Worm (Caenorhabditis elegans): ENCODE results near the gene gln-3.

The gln-3 gene

DNA sequence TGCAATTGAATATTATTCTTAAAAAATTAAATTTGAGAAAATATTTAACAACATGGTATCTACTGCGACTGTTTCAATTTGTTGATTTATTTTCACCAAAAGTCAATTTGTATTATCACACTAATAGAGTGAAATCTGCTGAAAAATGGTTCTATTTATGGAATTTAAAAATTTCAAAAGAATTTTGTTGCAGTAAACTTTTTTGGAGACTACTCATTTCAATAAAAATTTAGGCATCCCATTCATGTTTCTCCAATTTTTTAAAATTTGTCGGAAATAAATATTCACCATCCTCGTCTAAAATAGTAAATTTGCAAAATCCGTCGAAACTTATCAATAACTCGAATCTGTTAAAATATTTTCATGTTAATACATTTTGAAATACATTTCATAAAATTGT is 15.5 kb upstream of the gln-3 start:
- TF ChIP-seq efl-3 (GFP tag; optimal IDR thresholded peaks at IDR 0.05) (no peak), lin-39 (tag; optimal IDR thresholded peaks at IDR 0.05) (no peak), sox-4 (tag; optimal IDR thresholded peaks at IDR 0.05) (no peak), alr-1 (tag; optimal IDR thresholded peaks at IDR 0.05; ENCODE audit: borderline replicate concordance) (no peak), tlp-1 (tag; optimal IDR thresholded peaks at IDR 0.05) (no peak), hlh-4 (tag; optimal IDR thresholded peaks at IDR 0.05) (no peak)

DNA sequence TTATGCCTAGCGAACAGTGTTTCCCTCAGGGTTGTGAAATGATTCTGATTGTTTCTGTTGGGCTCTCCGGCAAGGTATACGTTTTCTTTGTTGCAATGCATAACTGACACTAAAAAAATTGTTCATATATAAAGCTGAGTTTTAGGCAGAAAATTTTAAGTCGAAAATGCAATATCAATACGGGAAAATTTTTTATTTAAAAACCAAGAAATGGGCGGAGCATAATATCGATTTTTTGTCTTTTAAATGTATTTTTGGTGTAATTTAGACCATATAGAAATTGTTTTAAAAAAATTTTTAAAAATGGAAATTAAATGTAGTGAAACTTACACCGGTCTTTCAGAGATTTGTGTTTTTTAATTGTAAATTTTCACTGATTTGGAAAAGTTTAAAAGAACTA is 14.0 kb upstream of the gln-3 start, which contains the start of gene Y105C5B.1413:
Y105C5B.1413 (minus strand) TSS at position 101 of the 400 bp plus-strand sequence.
- TF ChIP-seq efl-1 (optimal IDR thresholded peaks at IDR 0.05) (no peak), efl-1 (GFP tag; optimal IDR thresholded peaks at IDR 0.05 in 1 of 2) (no peak), unc-98 (GFP tag; IDR thresholded peaks at IDR 0.05) (no peak), nhr-20 (tag; optimal IDR thresholded peaks at IDR 0.05) (no peak), aha-1 (tag; optimal IDR thresholded peaks at IDR 0.05) (no peak)

DNA sequence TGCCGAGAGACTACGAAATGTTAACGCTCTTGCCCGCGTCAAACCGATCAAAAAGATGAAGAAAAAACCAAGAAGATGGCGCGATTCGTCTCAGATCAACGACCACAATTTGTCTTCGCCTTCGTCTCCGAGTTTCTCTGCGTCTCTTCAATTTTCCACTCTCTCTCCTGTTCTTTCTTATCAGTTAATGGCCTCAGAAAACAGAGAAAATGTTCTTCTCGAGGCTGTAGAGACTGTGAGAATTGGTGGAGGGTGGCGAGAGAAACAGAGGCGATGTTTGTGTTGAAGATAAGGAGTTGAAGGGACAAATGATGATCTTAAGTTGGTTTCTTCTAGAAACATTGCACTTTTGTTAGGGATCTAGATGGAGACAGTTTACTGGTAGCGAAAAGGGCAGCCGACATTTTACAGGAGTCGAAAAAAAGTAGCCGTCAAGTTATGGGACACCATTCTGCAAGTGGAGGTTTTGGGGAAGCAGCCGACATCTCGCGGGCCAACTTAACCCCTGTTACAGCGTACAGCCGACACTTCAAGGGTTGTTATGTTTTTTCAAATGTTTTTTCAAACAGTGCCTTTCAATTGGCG is 10.5 kb upstream of the gln-3 start:
- TF ChIP-seq fkh-8 (tag; optimal IDR thresholded peaks at IDR 0.05), result no peak
- TF ChIP-seq mep-1 (tag; optimal IDR thresholded peaks at IDR 0.05), result peak; percentile 30
- no peak for TF ChIP-seq ces-1 (GFP tag; optimal IDR thresholded peaks at IDR 0.05)
- peak; percentile 47 for TF ChIP-seq nhr-237 (tag; optimal IDR thresholded peaks at IDR 0.05)
- TF ChIP-seq tlp-1 (tag; optimal IDR thresholded peaks at IDR 0.05), result no peak
- no peak for TF ChIP-seq ceh-8 (GFP tag; optimal IDR thresholded peaks at IDR 0.05)
- TF ChIP-seq zip-4 (GFP tag; optimal IDR thresholded peaks at IDR 0.05), result no peak
- peak; percentile 62 for TF ChIP-seq hpl-2 (GFP tag; optimal IDR thresholded peaks at IDR 0.05)
- peak; percentile 73 for TF ChIP-seq snu-23 (GFP tag; optimal IDR thresholded peaks at IDR 0.05)
- no peak for TF ChIP-seq nhr-11 (tag; optimal IDR thresholded peaks at IDR 0.05)
- peak; percentile 61 for TF ChIP-seq nhr-47 (tag; optimal IDR thresholded peaks at IDR 0.05)
- TF ChIP-seq nhr-28 (tag; optimal IDR thresholded peaks at IDR 0.05), result no peak
- peak; percentile 21 for TF ChIP-seq unc-130 (tag; optimal IDR thresholded peaks at IDR 0.05)
- TF ChIP-seq nhr-85 (tag), result peak; percentile 99
- TF ChIP-seq ztf-4 (tag; optimal IDR thresholded peaks at IDR 0.05), result peak; percentile 49
- TF ChIP-seq alr-1 (tag; optimal IDR thresholded peaks at IDR 0.05; ENCODE audit: borderline replicate concordance), result no peak
- TF ChIP-seq nhr-84 (tag; optimal IDR thresholded peaks at IDR 0.05), result no peak
- TF ChIP-seq nhr-19 (GFP tag; conservative IDR thresholded peaks at IDR 0.05), result peak; percentile 85
- TF ChIP-seq efl-1 (optimal IDR thresholded peaks at IDR 0.05), result peak; percentile 15 to 24
- peak in 1 of 2 experiments; percentile 94 for TF ChIP-seq efl-1 (GFP tag; optimal IDR thresholded peaks at IDR 0.05 in 1 of 2)
- peak; percentile 92 for TF ChIP-seq nhr-71 (tag; optimal IDR thresholded peaks at IDR 0.05)
- no peak for TF ChIP-seq ceh-63 (GFP tag; optimal IDR thresholded peaks at IDR 0.05)
- peak; percentile 41 for TF ChIP-seq swsn-7 (tag; optimal IDR thresholded peaks at IDR 0.05)
- TF ChIP-seq mdl-1 (tag; optimal IDR thresholded peaks at IDR 0.05), result peak in 1 of 2 experiments; percentile 77
- TF ChIP-seq ama-1 (optimal IDR thresholded peaks at IDR 0.05), result no peak
- TF ChIP-seq Y116A8C.19 (tag; optimal IDR thresholded peaks at IDR 0.05; ENCODE audit: borderline replicate concordance), result no peak
- TF ChIP-seq unc-62 (GFP tag; optimal IDR thresholded peaks at IDR 0.05), result no peak
- TF ChIP-seq zag-1 (tag; optimal IDR thresholded peaks at IDR 0.05), result no peak
- TF ChIP-seq lin-35 (GFP tag; optimal IDR thresholded peaks at IDR 0.05), result peak in 1 of 2 experiments; percentile 68
- TF ChIP-seq snpc-4 (tag; optimal IDR thresholded peaks at IDR 0.05), result peak; percentile 91
- peak; percentile 97 for TF ChIP-seq nhr-20 (tag; optimal IDR thresholded peaks at IDR 0.05)
- no peak for TF ChIP-seq ztf-11 (tag; optimal IDR thresholded peaks at IDR 0.05)
- TF ChIP-seq nhr-90 (tag; optimal IDR thresholded peaks at IDR 0.05; ENCODE audit: poor library complexity), result peak; percentile 88
- TF ChIP-seq nhr-77 (tag; optimal IDR thresholded peaks at IDR 0.05), result peak; percentile 66
- TF ChIP-seq blmp-1 (tag; optimal IDR thresholded peaks at IDR 0.05), result peak; percentile 77
- peak; percentile 77 for TF ChIP-seq tbx-2 (tag; optimal IDR thresholded peaks at IDR 0.05)
- peak; percentile 50 for TF ChIP-seq C16A3.4 (tag; optimal IDR thresholded peaks at IDR 0.05)
- no peak; the same call in 1 of the 2 replicates for TF ChIP-seq grh-1 (GFP tag; IDR thresholded peaks at IDR 0.05)
- peak; percentile 31 for TF ChIP-seq vab-15 (tag; optimal IDR thresholded peaks at IDR 0.05)
- TF ChIP-seq nhr-12 (tag; optimal IDR thresholded peaks at IDR 0.05), result no peak
- no peak for TF ChIP-seq isw-1 (GFP tag; IDR thresholded peaks at IDR 0.05)
- peak; percentile 67 for TF ChIP-seq jun-1 (tag; optimal IDR thresholded peaks at IDR 0.05)
- peak in 1 of 3 experiments; percentile 12 for TF ChIP-seq dpl-1 (GFP tag; optimal IDR thresholded peaks at IDR 0.05)
